Worm (Caenorhabditis elegans): ENCODE data around the gene F21G4.6.

- TF ChIP-seq W03F9.2 (tag; optimal IDR thresholded peaks at IDR 0.05) (no peak), dao-5 (tag; optimal IDR thresholded peaks at IDR 0.05) (no peak)
Measured at ce11 chrX:9882572-9882971, 34.7 kb downstream of the F21G4.6 start.

Measured in whole organism, L4/young adult.